Fruit fly (Drosophila melanogaster): ENCODE results near the gene SA1.

Gene SA1

DNA sequence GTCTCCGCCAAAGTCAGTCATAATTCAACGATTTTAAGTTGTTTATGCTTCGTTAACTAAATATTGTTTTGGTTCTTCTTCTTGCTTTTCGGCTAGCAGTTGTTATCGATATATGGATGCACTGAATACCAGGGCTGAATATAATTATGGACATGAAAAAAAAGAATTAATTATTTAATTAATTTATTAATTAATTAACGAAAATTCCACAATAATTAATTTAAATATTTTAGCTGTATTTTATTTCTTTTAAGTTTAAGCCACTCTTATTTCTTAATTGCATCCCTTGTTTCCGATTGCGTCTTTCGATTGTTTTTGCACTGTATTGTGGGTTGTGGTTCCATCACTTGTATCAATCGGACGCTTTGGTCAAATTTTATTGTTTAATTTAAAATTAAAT is at the start of gene SA1, which contains the start of gene Gas41 (continued):
- peak; percentile 86 for TF ChIP-seq B-H1 (GFP tag; IDR thresholded peaks at IDR 0.05)
- TF ChIP-seq disco-r (GFP tag; optimal IDR thresholded peaks at IDR 0.05) = peak; percentile 30
- no peak for TF ChIP-seq sr (GFP tag; IDR thresholded peaks at IDR 0.05)
- TF ChIP-seq CG17829 (tag; optimal IDR thresholded peaks at IDR 0.05) = peak; percentile 97
- TF ChIP-seq CG10565 (GFP tag; optimal IDR thresholded peaks at IDR 0.05) = no peak
- no peak for TF ChIP-seq ttk (GFP tag; IDR thresholded peaks at IDR 0.05)
- peak; percentile 92 for TF ChIP-seq Fer3 (tag; optimal IDR thresholded peaks at IDR 0.05)
- peak; percentile 64 for TF ChIP-seq grau (tag; optimal IDR thresholded peaks at IDR 0.05)
- no peak for TF ChIP-seq ken (GFP tag; IDR thresholded peaks at IDR 0.05)
- no peak for TF ChIP-seq CG5953 (GFP tag; IDR thresholded peaks at IDR 0.05)
- TF ChIP-seq al (GFP tag; IDR thresholded peaks at IDR 0.05) = no peak; the same call in 1 of the 2 replicates
- TF ChIP-seq sna (GFP tag; IDR thresholded peaks at IDR 0.05; ENCODE audit: partially characterized antibody) = peak; percentile 78
- peak; percentile 94 for TF ChIP-seq Hr3 (GFP tag; optimal IDR thresholded peaks at IDR 0.05)
- peak; percentile 49 for TF ChIP-seq CG34376 (GFP tag; optimal IDR thresholded peaks at IDR 0.05)
- TF ChIP-seq Dfd (GFP tag; optimal IDR thresholded peaks at IDR 0.05) = no peak
- peak; percentile 93 for TF ChIP-seq esg (GFP tag; conservative IDR thresholded peaks at IDR 0.05)
- TF ChIP-seq CG34224 (GFP tag; IDR thresholded peaks at IDR 0.05; ENCODE audit: partially characterized antibody) = peak; percentile 78
- TF ChIP-seq CG10959 (GFP tag; IDR thresholded peaks at IDR 0.05) = no peak
- peak; percentile 89 for TF ChIP-seq Ssrp (tag; optimal IDR thresholded peaks at IDR 0.05)
- peak; percentile 69; the same call in 2 of the 3 replicates for TF ChIP-seq CG2199 (GFP tag; IDR thresholded peaks at IDR 0.05)
- peak; percentile 56; the same call in 1 of the 3 replicates for TF ChIP-seq otp (GFP tag; IDR thresholded peaks at IDR 0.05)
- no peak for TF ChIP-seq trh (GFP tag; optimal IDR thresholded peaks at IDR 0.05)
- peak; percentile 54 for TF ChIP-seq kah (GFP tag; optimal IDR thresholded peaks at IDR 0.05)
- no peak for TF ChIP-seq Lim3 (GFP tag; IDR thresholded peaks at IDR 0.05)
- peak; percentile 79 for TF ChIP-seq CrebB (tag; optimal IDR thresholded peaks at IDR 0.05)
- peak; percentile 28; the same call in 1 of the 3 replicates for TF ChIP-seq jigr1 (GFP tag; IDR thresholded peaks at IDR 0.05)
- TF ChIP-seq tio (GFP tag; optimal IDR thresholded peaks at IDR 0.05) = no peak
- TF ChIP-seq CG13296 (GFP tag; optimal IDR thresholded peaks at IDR 0.05) = peak; percentile 88
- peak; percentile 80 for TF ChIP-seq CG8290 (GFP tag; optimal IDR thresholded peaks at IDR 0.05)
- TF ChIP-seq CG8290 (tag; optimal IDR thresholded peaks at IDR 0.05) = no peak
- 0 out of 3 replicates have a peak, but pooled peaks have one; percentile 25 for TF ChIP-seq CG7963 (GFP tag; IDR thresholded peaks at IDR 0.05; ENCODE audit: partially characterized antibody)
- TF ChIP-seq so (GFP tag; IDR thresholded peaks at IDR 0.05) = no peak
- no peak for TF ChIP-seq bigmax (GFP tag; optimal IDR thresholded peaks at IDR 0.05)
- peak; percentile 70; the same call in 1 of the 2 replicates for TF ChIP-seq CG32767 (GFP tag; IDR thresholded peaks at IDR 0.05)
- TF ChIP-seq CG4360 (GFP tag; IDR thresholded peaks at IDR 0.05) = 0 out of 2 replicates have a peak, but pooled peaks have one; percentile 35
- TF ChIP-seq fu2 (GFP tag; optimal IDR thresholded peaks at IDR 0.05) = peak; percentile 48
- no peak for TF ChIP-seq grn (GFP tag; optimal IDR thresholded peaks at IDR 0.05)
- peak; percentile 70; the same call in 1 of the 2 replicates for TF ChIP-seq amos (GFP tag; IDR thresholded peaks at IDR 0.05; ENCODE audit: partially characterized antibody)
- TF ChIP-seq pnt (GFP tag; optimal IDR thresholded peaks at IDR 0.05) = peak; percentile 48
- no peak for TF ChIP-seq CG15269 (tag; optimal IDR thresholded peaks at IDR 0.05)
- peak; percentile 62 for TF ChIP-seq CG10543 (GFP tag; optimal IDR thresholded peaks at IDR 0.05)
- TF ChIP-seq gem (tag; optimal IDR thresholded peaks at IDR 0.05) = peak; percentile 97
- TF ChIP-seq CG15601 (tag; optimal IDR thresholded peaks at IDR 0.05) = no peak
- TF ChIP-seq zen (tag; optimal IDR thresholded peaks at IDR 0.05) = peak; percentile 95
- TF ChIP-seq NK7.1 (GFP tag; optimal IDR thresholded peaks at IDR 0.05) = no peak
- TF ChIP-seq Aef1 (GFP tag; IDR thresholded peaks at IDR 0.05) = no peak
- TF ChIP-seq Lpt (GFP tag; optimal IDR thresholded peaks at IDR 0.05) = no peak
- TF ChIP-seq CG6272 (GFP tag; IDR thresholded peaks at IDR 0.05) = peak; percentile 96
- TF ChIP-seq Chrac-16 (GFP tag; optimal IDR thresholded peaks at IDR 0.05) = peak; percentile 93
- peak; percentile 30 for TF ChIP-seq CG9797 (GFP tag; optimal IDR thresholded peaks at IDR 0.05)
- no peak; the same call in 1 of the 2 replicates for TF ChIP-seq CG31441 (GFP tag; IDR thresholded peaks at IDR 0.05)
- TF ChIP-seq CG7839 (tag; optimal IDR thresholded peaks at IDR 0.05) = no peak

All from whole organism, embryonic.